Worm (Caenorhabditis elegans) whole organism, L3 larva: ENCODE measurements around the gene gpd-1.
A peak's percentile ranks its signal among the peaks of the same experiment; 100 is the strongest.

Experiments
- ZK546.5 ChIP-seq: sonication (generic microtip); optimal IDR thresholded peaks from 2 replicates; lab custom pipeline; 2017; ENCODE audit warnings: missing biosample characterization, missing genetic modification characterization
- ceh-28 ChIP-seq: fragments of 150-350 bp; optimal IDR thresholded peaks from 2 replicates; lab custom pipeline; 2014; ENCODE audit warnings: missing biosample characterization, missing genetic modification reagents, missing genetic modification characterization
- fos-1 ChIP-seq: fragments of 150-350 bp; optimal IDR thresholded peaks from 2 replicates; lab custom pipeline; 2014; ENCODE audit warnings: missing biosample characterization, missing genetic modification characterization
- mml-1 ChIP-seq: fragments of 150-350 bp; sonication (generic microtip); optimal IDR thresholded peaks from 3 replicates; lab custom pipeline; 2014; ENCODE audit warnings: missing biosample characterization, missing genetic modification characterization
- nhr-28 ChIP-seq: fragments of 150-350 bp; optimal IDR thresholded peaks from 2 replicates; lab custom pipeline; 2014; ENCODE audit warnings: missing biosample characterization, missing genetic modification characterization
- nhr-77 ChIP-seq: fragments of 150-350 bp; optimal IDR thresholded peaks from 2 replicates; lab custom pipeline; 2014; ENCODE audit warnings: missing biosample characterization, missing genetic modification characterization
- pha-4 ChIP-seq: fragments of 150-350 bp; optimal IDR thresholded peaks from 2 replicates; lab custom pipeline; 2014; ENCODE audit warnings: missing biosample characterization, missing genetic modification reagents, missing genetic modification characterization
- skn-1 ChIP-seq: fragments of 150-350 bp; optimal IDR thresholded peaks from 2 replicates; lab custom pipeline; 2014; ENCODE audit warnings: missing biosample characterization, missing genetic modification characterization
- unc-39 ChIP-seq: sonication (generic microtip); optimal IDR thresholded peaks from 4 replicates; lab custom pipeline; 2017; ENCODE audit warnings: missing biosample characterization, missing genetic modification characterization
- unc-62 ChIP-seq: fragments of 150-350 bp; sonication (generic microtip); optimal IDR thresholded peaks from 4 replicates; lab custom pipeline; 2014; ENCODE audit warnings: missing biosample characterization, missing genetic modification reagents, missing genetic modification characterization

DNA sequence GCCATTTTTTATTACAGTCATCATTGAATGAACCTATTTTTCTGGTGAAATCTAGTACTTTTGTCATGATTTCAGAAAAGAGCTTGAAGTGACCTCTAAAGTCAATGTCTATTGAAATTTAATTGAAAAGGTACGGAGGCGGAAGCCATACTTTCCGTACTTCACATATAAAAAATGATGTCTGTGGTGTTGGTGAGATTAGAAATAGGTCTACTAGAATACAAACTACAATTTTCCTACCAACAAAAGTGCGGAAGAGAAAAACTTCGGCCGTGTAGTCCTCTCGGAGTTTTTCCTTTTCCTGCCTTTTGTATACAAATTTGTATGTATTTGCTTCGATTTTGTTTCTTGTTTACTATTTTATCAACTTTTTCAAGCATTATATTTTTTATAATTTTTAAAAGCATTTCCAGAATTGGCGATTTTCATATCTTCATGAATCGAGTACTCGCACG, 1.4 kb downstream of the gpd-1 start, which contains the start of gene T09F3.4:
- TF ChIP-seq mml-1 (tag; lab: Kevin White, UChicago) = no peak
- TF ChIP-seq pha-4 = peak; percentile 70
- no peak for TF ChIP-seq fos-1 (tag; lab: Kevin White, UChicago)
- TF ChIP-seq nhr-28 (tag; lab: Kevin White, UChicago) = no peak
- TF ChIP-seq skn-1 (tag; lab: Kevin White, UChicago) = no peak
- no peak for TF ChIP-seq unc-62 (GFP tag; lab: Kevin White, UChicago)
- no peak for TF ChIP-seq unc-39 (tag; lab: Kevin White, UChicago)
- TF ChIP-seq ceh-28 (tag; lab: Kevin White, UChicago) = no peak
- TF ChIP-seq nhr-77 (tag; lab: Kevin White, UChicago) = no peak
- TF ChIP-seq ZK546.5 = no peak
